Fruit fly (Drosophila melanogaster) whole organism: Measurements from ENCODE around the gene CG14634.

Source experiments
- CG8478 ChIP-seq: fragments of >200 bp; optimal IDR thresholded peaks from 2 replicates; lab custom pipeline; 2018; ENCODE audit warnings: inconsistent platforms
- psq ChIP-seq: fragments of >200 bp; optimal IDR thresholded peaks from 2 replicates; lab custom pipeline; 2017
- usp ChIP-seq: fragments of >200 bp; optimal IDR thresholded peaks from 2 replicates; lab custom pipeline; 2017; ENCODE audit warnings: missing biosample characterization, missing genetic modification characterization, mixed read lengths

DNA sequence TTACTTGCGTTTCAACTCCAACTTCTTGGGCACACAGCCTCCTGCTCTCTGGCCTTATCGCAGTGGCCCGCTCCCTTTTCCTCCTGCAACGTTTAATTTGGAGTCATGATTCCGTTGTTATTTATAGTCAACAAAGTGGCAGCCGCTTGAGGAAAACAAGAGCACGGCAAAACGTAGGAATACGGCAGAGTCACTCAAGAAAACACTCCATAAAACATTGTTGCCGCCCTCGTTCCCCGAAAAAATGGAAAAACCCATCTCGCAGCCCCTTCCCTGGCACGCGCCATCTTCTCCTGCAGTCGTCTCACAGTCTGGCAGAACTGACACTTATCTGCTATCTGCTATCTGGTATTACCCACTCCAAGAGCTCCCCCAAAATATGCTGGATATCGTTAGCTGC is 37.4 kb upstream of the CG14634 start:
- TF ChIP-seq usp (GFP tag; lab: Kevin White, UChicago) (no peak), CG8478 (lab: Kevin White, UChicago) (no peak), psq (lab: Kevin White, UChicago) (no peak)
